Worm (Caenorhabditis elegans): ENCODE data around the gene clec-138.

- TF ChIP-seq ztf-29 (GFP tag; IDR thresholded peaks at IDR 0.05) = no peak
- TF ChIP-seq ref-1 (GFP tag; conservative IDR thresholded peaks at IDR 0.05) = no peak
Observed at ce11 chrII:4638241-4638640, 18.6 kb upstream of the clec-138 start, which contains the start of gene che-10.
